Fruit fly (Drosophila melanogaster) whole organism, embryonic: ENCODE data around the gene CG4293.

Experiments used
- Asciz ChIP-seq: fragments of 200-800 bp; sonication (Bioruptor generic); optimal IDR thresholded peaks from 2 replicates; lab custom pipeline; 2017; ENCODE audit warnings: missing biosample characterization, mild to moderate bottlenecking, missing genetic modification characterization, missing genetic modification reagents
- B-H2 ChIP-seq: fragments of 200-800 bp; sonication (Bioruptor generic); optimal IDR thresholded peaks from 2 replicates; lab custom pipeline; 2018; ENCODE audit warnings: missing biosample characterization, mild to moderate bottlenecking, missing genetic modification characterization
- BtbVII ChIP-seq: fragments of 200-800 bp; sonication (Bioruptor generic); optimal IDR thresholded peaks from 3 replicates; lab custom pipeline; 2017; ENCODE audit warnings: missing biosample characterization, mild to moderate bottlenecking, missing genetic modification characterization
- Bteb2 ChIP-seq: fragments of 200-800 bp; sonication (Bioruptor generic); optimal IDR thresholded peaks from 2 replicates; lab custom pipeline; 2016; ENCODE audit warnings: missing biosample characterization, missing genetic modification characterization
- CG14441 ChIP-seq: fragments of 200-800 bp; sonication (Bioruptor generic); IDR thresholded peaks from 2 replicates; pipeline ENCODE4 v1.3.6; 2022; ENCODE audit warnings: missing biosample characterization, missing genetic modification characterization
- CG14710 ChIP-seq: fragments of 200-800 bp; sonication (Bioruptor generic); optimal IDR thresholded peaks from 3 replicates; lab custom pipeline; 2019; ENCODE audit warnings: missing biosample characterization, mild to moderate bottlenecking, missing genetic modification characterization, moderate library complexity
- CG14860 ChIP-seq: fragments of 200-800 bp; sonication (Bioruptor generic); IDR thresholded peaks from 3 replicates; pipeline ENCODE4 v1.3.6; 2022; ENCODE audit warnings: missing biosample characterization, missing genetic modification characterization; ENCODE audit not compliant: partially characterized antibody
- CG15073 ChIP-seq: fragments of 200-800 bp; sonication (Bioruptor generic); optimal IDR thresholded peaks from 2 replicates; lab custom pipeline; 2016; ENCODE audit warnings: missing biosample characterization, missing genetic modification characterization
- CG15479 ChIP-seq: fragments of 200-800 bp; sonication (Bioruptor generic); optimal IDR thresholded peaks from 3 replicates; lab custom pipeline; 2019; ENCODE audit warnings: missing biosample characterization, mild to moderate bottlenecking, missing genetic modification characterization, moderate library complexity
- CG17328 ChIP-seq: fragments of 200-800 bp; sonication (Bioruptor generic); IDR thresholded peaks from 2 replicates; pipeline ENCODE4 v1.3.6; 2022; ENCODE audit warnings: missing biosample characterization, missing genetic modification characterization
- CG17568 ChIP-seq: fragments of 200-800 bp; sonication (Bioruptor generic); optimal IDR thresholded peaks from 2 replicates; lab custom pipeline; 2018; ENCODE audit warnings: missing biosample characterization, mild to moderate bottlenecking, missing genetic modification characterization, moderate library complexity
- CG17802 ChIP-seq: fragments of 200-800 bp; sonication (Bioruptor generic); optimal IDR thresholded peaks from 2 replicates; lab custom pipeline; 2018; ENCODE audit warnings: missing biosample characterization, mild to moderate bottlenecking, missing genetic modification characterization, moderate library complexity
- CG17912 ChIP-seq: fragments of 200-800 bp; sonication (Bioruptor generic); optimal IDR thresholded peaks from 2 replicates; lab custom pipeline; 2018; ENCODE audit warnings: missing biosample characterization, mild to moderate bottlenecking, missing genetic modification characterization
- CG18619 ChIP-seq: fragments of 200-800 bp; sonication (Bioruptor generic); optimal IDR thresholded peaks from 3 replicates; lab custom pipeline; 2017; ENCODE audit warnings: missing biosample characterization, mild to moderate bottlenecking, missing genetic modification characterization
- CG2116 ChIP-seq: fragments of 200-800 bp; sonication (Bioruptor generic); optimal IDR thresholded peaks from 3 replicates; lab custom pipeline; 2018; ENCODE audit warnings: missing biosample characterization, mild to moderate bottlenecking, missing genetic modification characterization
- CG34376 ChIP-seq: fragments of 200-800 bp; sonication (Bioruptor generic); optimal IDR thresholded peaks from 2 replicates; lab custom pipeline; 2018; ENCODE audit warnings: missing biosample characterization, mild to moderate bottlenecking, missing genetic modification characterization
- CG5953 ChIP-seq: fragments of 200-800 bp; sonication (Bioruptor generic); IDR thresholded peaks from 2 replicates; pipeline ENCODE4 v1.3.6; 2022; ENCODE audit warnings: missing biosample characterization, missing genetic modification characterization
- CG6175 ChIP-seq: fragments of 200-800 bp; sonication (Bioruptor generic); IDR thresholded peaks from 3 replicates; pipeline ENCODE4 v1.3.6; 2022; ENCODE audit warnings: missing biosample characterization, missing genetic modification characterization
- CG9817 ChIP-seq: fragments of 200-800 bp; sonication (Bioruptor generic); optimal IDR thresholded peaks from 2 replicates; lab custom pipeline; 2018; ENCODE audit warnings: missing biosample characterization, mild to moderate bottlenecking, missing genetic modification characterization, moderate library complexity
- CG9876 ChIP-seq: fragments of 200-800 bp; sonication (Bioruptor generic); optimal IDR thresholded peaks from 2 replicates; lab custom pipeline; 2016; ENCODE audit warnings: missing biosample characterization, missing genetic modification characterization
- D ChIP-seq, 2 experiments: fragments of 200-800 bp in 1 of 2; fragments of >200 bp in 1 of 2; sonication (Bioruptor generic) in 1 of 2; optimal IDR thresholded peaks; 2 replicates in 1 of 2; 3 replicates in 1 of 2; lab custom pipeline; 2017; ENCODE audit warnings: mild to moderate bottlenecking in 1 of 2, missing biosample characterization in 1 of 2, missing genetic modification characterization in 1 of 2, missing genetic modification reagents in 1 of 2
- E2f2 ChIP-seq: fragments of 200-800 bp; sonication (Bioruptor generic); IDR thresholded peaks from 2 replicates; pipeline ENCODE4 v1.3.6; 2022; ENCODE audit warnings: missing biosample characterization, missing genetic modification characterization
- Eip74EF ChIP-seq, 2 experiments: fragments of 200-800 bp in 1 of 2; fragments of >200 bp in 1 of 2; sonication (Bioruptor generic) in 1 of 2; optimal IDR thresholded peaks; 2 replicates each; lab custom pipeline; 2017 to 2019; ENCODE audit warnings: missing biosample characterization in 2 of 2, missing genetic modification characterization in 2 of 2, mild to moderate bottlenecking in 1 of 2, moderate library complexity in 1 of 2
- Hand ChIP-seq: fragments of 200-800 bp; sonication (Bioruptor generic); optimal IDR thresholded peaks from 2 replicates; lab custom pipeline; 2017; ENCODE audit warnings: mild to moderate bottlenecking, missing biosample characterization, missing genetic modification reagents, missing genetic modification characterization
- Hr3 ChIP-seq: fragments of 200-800 bp; sonication (Bioruptor generic); optimal IDR thresholded peaks from 3 replicates; lab custom pipeline; 2016; ENCODE audit warnings: missing biosample characterization, missing genetic modification characterization
- MESR4 ChIP-seq: fragments of 200-800 bp; sonication (Bioruptor generic); optimal IDR thresholded peaks from 2 replicates; lab custom pipeline; 2018; ENCODE audit warnings: missing biosample characterization, mild to moderate bottlenecking, missing genetic modification characterization, moderate library complexity
- Mrtf ChIP-seq: fragments of 200-800 bp; sonication (Bioruptor generic); IDR thresholded peaks from 3 replicates; pipeline ENCODE4 v1.3.6; 2022; ENCODE audit warnings: missing biosample characterization, missing genetic modification characterization
- Opbp ChIP-seq: fragments of 200-800 bp; sonication (Bioruptor generic); IDR thresholded peaks from 3 replicates; pipeline ENCODE4 v1.3.6; 2022; ENCODE audit warnings: missing biosample characterization, missing genetic modification characterization; ENCODE audit not compliant: partially characterized antibody
- Pdp1 ChIP-seq, 2 experiments: fragments of 200-800 bp; sonication (Bioruptor generic); optimal IDR thresholded peaks; 3 replicates each; lab custom pipeline; 2016; ENCODE audit warnings: missing biosample characterization in 2 of 2, missing genetic modification characterization in 2 of 2, mild to moderate bottlenecking in 1 of 2, moderate library complexity in 1 of 2
- Xbp1 ChIP-seq: fragments of 200-800 bp; sonication (Bioruptor generic); optimal IDR thresholded peaks from 3 replicates; lab custom pipeline; 2016; ENCODE audit warnings: missing biosample characterization, mild to moderate bottlenecking, missing genetic modification characterization
- ato ChIP-seq: fragments of 200-800 bp; sonication (Bioruptor generic); IDR thresholded peaks from 2 replicates; pipeline ENCODE4 v1.3.6; 2022; ENCODE audit warnings: missing biosample characterization, missing genetic modification characterization; ENCODE audit not compliant: partially characterized antibody
- chif ChIP-seq, 2 experiments: fragments of 200-800 bp; sonication (Bioruptor generic); optimal IDR thresholded peaks; 3 replicates each; lab custom pipeline; 2016; ENCODE audit warnings: missing biosample characterization in 2 of 2, missing genetic modification characterization in 2 of 2
- ewg ChIP-seq: fragments of 200-800 bp; sonication (Bioruptor generic); optimal IDR thresholded peaks from 3 replicates; lab custom pipeline; 2017; ENCODE audit warnings: mild to moderate bottlenecking, missing biosample characterization, missing genetic modification reagents, missing genetic modification characterization
- ftz-f1 ChIP-seq: fragments of 200-800 bp; sonication (Bioruptor generic); optimal IDR thresholded peaks from 2 replicates; lab custom pipeline; 2016; ENCODE audit warnings: missing biosample characterization, missing genetic modification characterization
- grau ChIP-seq: fragments of 200-800 bp; optimal IDR thresholded peaks from 3 replicates; lab custom pipeline; 2019; ENCODE audit warnings: missing biosample characterization, mild to moderate bottlenecking, missing genetic modification characterization, moderate library complexity
- her ChIP-seq: fragments of 200-800 bp; sonication (Bioruptor generic); optimal IDR thresholded peaks from 2 replicates; lab custom pipeline; 2016; ENCODE audit warnings: missing biosample characterization, missing genetic modification characterization
- inv ChIP-seq: fragments of 200-800 bp; sonication (Bioruptor generic); IDR thresholded peaks from 2 replicates; pipeline ENCODE4 v1.3.6; 2022; ENCODE audit warnings: missing biosample characterization, missing genetic modification characterization; ENCODE audit not compliant: partially characterized antibody
- kay ChIP-seq: fragments of 200-800 bp; sonication (Bioruptor generic); optimal IDR thresholded peaks from 2 replicates; lab custom pipeline; 2016; ENCODE audit warnings: missing biosample characterization, missing genetic modification characterization
- pros ChIP-seq: fragments of 200-800 bp; sonication (Bioruptor generic); optimal IDR thresholded peaks from 3 replicates; lab custom pipeline; 2019; ENCODE audit warnings: missing biosample characterization, mild to moderate bottlenecking, missing genetic modification characterization, moderate library complexity
- row ChIP-seq: fragments of 200-800 bp; sonication (Bioruptor generic); IDR thresholded peaks from 3 replicates; pipeline ENCODE4 v1.3.6; 2022; ENCODE audit warnings: missing biosample characterization, missing genetic modification characterization
- run ChIP-seq: fragments of 200-800 bp; sonication (Bioruptor generic); optimal IDR thresholded peaks from 3 replicates; lab custom pipeline; 2018; ENCODE audit warnings: missing biosample characterization, mild to moderate bottlenecking, missing genetic modification characterization
- salm ChIP-seq: fragments of 200-800 bp; sonication (Bioruptor generic); optimal IDR thresholded peaks from 2 replicates; lab custom pipeline; 2018; ENCODE audit warnings: missing biosample characterization, mild to moderate bottlenecking, missing genetic modification characterization
- schlank ChIP-seq: fragments of 200-800 bp; sonication (Bioruptor generic); optimal IDR thresholded peaks from 2 replicates; lab custom pipeline; 2018; ENCODE audit warnings: missing biosample characterization, mild to moderate bottlenecking, missing genetic modification characterization
- sens-2 ChIP-seq: fragments of 200-800 bp; sonication (Bioruptor generic); IDR thresholded peaks from 2 replicates; pipeline ENCODE4 v1.3.6; 2022; ENCODE audit warnings: missing biosample characterization, missing genetic modification characterization
- slbo ChIP-seq: fragments of 200-800 bp; sonication (Bioruptor generic); IDR thresholded peaks from 2 replicates; pipeline ENCODE4 v1.3.6; 2022; ENCODE audit warnings: missing biosample characterization, missing genetic modification characterization
- stc ChIP-seq: fragments of 200-800 bp; sonication (Bioruptor generic); IDR thresholded peaks from 2 replicates; pipeline ENCODE4 v1.3.6; 2022; ENCODE audit warnings: missing biosample characterization, missing genetic modification characterization
- stwl ChIP-seq: fragments of 200-800 bp; sonication (Bioruptor generic); optimal IDR thresholded peaks from 3 replicates; lab custom pipeline; 2018; ENCODE audit warnings: missing biosample characterization, mild to moderate bottlenecking, missing genetic modification characterization, moderate library complexity
- tin ChIP-seq: fragments of 200-800 bp; sonication (Bioruptor generic); optimal IDR thresholded peaks from 3 replicates; lab custom pipeline; 2016; ENCODE audit warnings: missing biosample characterization, missing genetic modification characterization

The CG4293 gene

DNA sequence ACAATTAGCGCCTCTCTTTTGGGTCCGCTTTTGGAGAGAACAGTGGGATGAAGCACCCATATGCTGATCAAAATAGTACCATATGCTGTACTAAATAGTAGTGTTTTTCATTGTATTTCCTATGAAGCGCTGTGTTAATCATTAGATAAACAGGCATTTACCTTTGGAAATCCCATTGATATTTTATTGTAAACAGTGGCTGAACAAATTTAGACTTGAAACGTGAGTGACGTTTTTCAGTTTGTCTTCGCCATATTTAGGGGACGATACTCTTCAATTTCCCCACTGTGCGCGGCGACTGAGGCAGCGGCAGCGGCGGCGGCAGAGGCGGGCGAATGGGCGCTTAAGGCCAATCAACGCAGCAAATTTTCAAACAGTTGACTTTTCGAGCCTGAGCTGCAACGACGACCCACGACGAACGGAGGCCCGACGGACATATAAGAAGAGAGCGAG is 30.5 kb downstream of the CG4293 start (continued):
- TF ChIP-seq slbo (peak; percentile 69; the same call in 1 of the 2 replicates), tin (peak; percentile 49), Eip74EF (GFP tag; optimal IDR thresholded peaks at IDR 0.05; lab: Kevin White, UChicago) (peak in 1 of 2 experiments; percentile 84), CG34376 (GFP tag; lab: Kevin White, UChicago) (peak; percentile 90), run (tag; lab: Kevin White, UChicago) (peak; percentile 75), CG2116 (GFP tag; lab: Kevin White, UChicago) (peak; percentile 38), CG14860 (GFP tag; lab: Robert Waterston, UW) (no peak), CG17912 (GFP tag; lab: Kevin White, UChicago) (peak; percentile 40), CG14710 (tag; lab: Kevin White, UChicago) (peak; percentile 51), Hand (peak; percentile 90), CG6175 (GFP tag; lab: Robert Waterston, UW) (peak; percentile 54; the same call in 1 of the 3 replicates), schlank (tag; lab: Kevin White, UChicago) (peak; percentile 86), stwl (tag; lab: Kevin White, UChicago) (no peak), CG9817 (tag; lab: Kevin White, UChicago) (peak; percentile 80), Pdp1 (GFP tag; optimal IDR thresholded peaks at IDR 0.05; lab: Kevin White, UChicago) (peak; percentile 76 to 79), Bteb2 (peak; percentile 77), CG5953 (GFP tag; lab: Robert Waterston, UW) (no peak), Opbp (0 out of 3 replicates have a peak, but pooled peaks have one; percentile 8), E2f2 (peak; percentile 59; the same call in 1 of the 2 replicates), B-H2 (peak; percentile 86), salm (tag; lab: Kevin White, UChicago) (peak; percentile 80), grau (peak; percentile 87), ftz-f1 (peak; percentile 29), MESR4 (GFP tag; lab: Kevin White, UChicago) (no peak), D (optimal IDR thresholded peaks at IDR 0.05; lab: Kevin White, UChicago) (no peak), D (GFP tag; optimal IDR thresholded peaks at IDR 0.05; lab: Kevin White, UChicago) (peak; percentile 71), BtbVII (GFP tag; lab: Kevin White, UChicago) (peak; percentile 90), CG17568 (GFP tag; lab: Kevin White, UChicago) (peak; percentile 88), kay (GFP tag; lab: Kevin White, UChicago) (peak; percentile 57), Xbp1 (GFP tag; lab: Kevin White, UChicago) (peak; percentile 71), ato (GFP tag; lab: Robert Waterston, UW) (no peak), her (peak; percentile 71), Mrtf (peak; percentile 58; the same call in 1 of the 3 replicates), CG15479 (GFP tag; lab: Kevin White, UChicago) (no peak), CG17328 (GFP tag; lab: Robert Waterston, UW) (peak; percentile 54; the same call in 1 of the 2 replicates), ewg (GFP tag; lab: Kevin White, UChicago) (peak; percentile 67), CG17802 (tag; lab: Kevin White, UChicago) (no peak), inv (GFP tag; lab: Robert Waterston, UW) (no peak), row (GFP tag; lab: Robert Waterston, UW) (peak; percentile 96), CG14441 (GFP tag; lab: Robert Waterston, UW) (peak; percentile 68), CG9876 (peak; percentile 60), sens-2 (GFP tag; lab: Robert Waterston, UW) (no peak), Asciz (GFP tag; lab: Kevin White, UChicago) (peak; percentile 73), chif (GFP tag; optimal IDR thresholded peaks at IDR 0.05; lab: Kevin White, UChicago) (peak; percentile 51 to 71), CG18619 (GFP tag; lab: Kevin White, UChicago) (peak; percentile 87), CG15073 (GFP tag; lab: Kevin White, UChicago) (no peak), pros (no peak), Hr3 (GFP tag; lab: Kevin White, UChicago) (peak; percentile 53), stc (GFP tag; lab: Robert Waterston, UW) (peak; percentile 68)
